Worm (Caenorhabditis elegans) whole organism, young adult: ENCODE results near the gene Y38H8A.2.

Experiments
- F10E7.11 ChIP-seq: sonication (generic microtip); optimal IDR thresholded peaks from 2 replicates; lab custom pipeline; 2017; ENCODE audit warnings: mild to moderate bottlenecking, missing genetic modification characterization, moderate library complexity, missing compliant biosample characterization
- F39B2.1 ChIP-seq: fragments of 200-800 bp; sonication (Bioruptor generic); IDR thresholded peaks from 2 replicates; pipeline ENCODE4 v1.3.6; 2022; ENCODE audit warnings: missing genetic modification reagents, missing genetic modification characterization, missing compliant biosample characterization
- F49E8.2 ChIP-seq: sonication (generic microtip); optimal IDR thresholded peaks from 3 replicates; lab custom pipeline; 2017; ENCODE audit warnings: missing genetic modification characterization, mild to moderate bottlenecking, missing compliant biosample characterization, antibody characterized with exemption, moderate library complexity; ENCODE audit not compliant: insufficient read depth
- F55B11.4 ChIP-seq: sonication (generic microtip); optimal IDR thresholded peaks from 2 replicates; lab custom pipeline; 2016; ENCODE audit warnings: missing compliant biosample characterization, missing genetic modification characterization, borderline replicate concordance; ENCODE audit not compliant: insufficient read depth
- T26A5.8 ChIP-seq: sonication (generic microtip); optimal IDR thresholded peaks from 2 replicates; lab custom pipeline; 2016; ENCODE audit warnings: missing genetic modification characterization, missing compliant biosample characterization
- Y53F4B.3 ChIP-seq: fragments of 200-800 bp; sonication (Bioruptor generic); IDR thresholded peaks from 2 replicates; pipeline ENCODE4 v1.3.6; 2022; ENCODE audit warnings: missing genetic modification reagents, missing genetic modification characterization, missing compliant biosample characterization
- Y67H2A.10 ChIP-seq: fragments of 200-800 bp; sonication (Bioruptor generic); conservative IDR thresholded peaks from 2 replicates; pipeline ENCODE4 v1.3.6; 2022; ENCODE audit warnings: missing genetic modification reagents, missing genetic modification characterization, missing compliant biosample characterization
- Y79H2A.3 ChIP-seq: fragments of 200-800 bp; sonication (Bioruptor generic); conservative IDR thresholded peaks from 2 replicates; pipeline ENCODE4 v1.3.6; 2022; ENCODE audit warnings: missing genetic modification reagents, missing genetic modification characterization, missing compliant biosample characterization
- aptf-2 ChIP-seq: fragments of 200-800 bp; sonication (Bioruptor generic); conservative IDR thresholded peaks from 2 replicates; pipeline ENCODE4 v1.3.6; 2022; ENCODE audit warnings: missing genetic modification reagents, missing genetic modification characterization, missing compliant biosample characterization
- aptf-3 ChIP-seq: fragments of 200-800 bp; sonication (Bioruptor generic); IDR thresholded peaks from 2 replicates; pipeline ENCODE4 v1.3.6; 2022; ENCODE audit warnings: missing genetic modification characterization, missing compliant biosample characterization
- atf-7 ChIP-seq: sonication (generic microtip); optimal IDR thresholded peaks from 2 replicates; lab custom pipeline; 2017; ENCODE audit warnings: mild to moderate bottlenecking, missing genetic modification characterization, missing compliant biosample characterization
- attf-3 ChIP-seq: fragments of 200-800 bp; sonication (Bioruptor generic); conservative IDR thresholded peaks from 2 replicates; pipeline ENCODE4 v1.3.6; 2022; ENCODE audit warnings: missing genetic modification reagents, missing genetic modification characterization, missing compliant biosample characterization
- cebp-1 ChIP-seq, 2 experiments: fragments of 200-800 bp in 1 of 2; sonication (Bioruptor generic) in 1 of 2; sonication (generic microtip) in 1 of 2; IDR thresholded peaks in 1 of 2; optimal IDR thresholded peaks in 1 of 2; 2 replicates each; pipeline versions ENCODE4 v1.3.6 to Lab custom; 2017 to 2022; ENCODE audit warnings: missing compliant biosample characterization in 2 of 2, missing genetic modification characterization in 2 of 2, mild to moderate bottlenecking in 1 of 2, missing genetic modification reagents in 1 of 2, moderate library complexity in 1 of 2
- cebp-2 ChIP-seq: fragments of 200-800 bp; sonication (Bioruptor generic); IDR thresholded peaks from 2 replicates; pipeline ENCODE4 v1.3.6; 2022; ENCODE audit warnings: missing genetic modification characterization, missing compliant biosample characterization
- ceh-79 ChIP-seq: sonication (generic microtip); optimal IDR thresholded peaks from 2 replicates; lab custom pipeline; 2017; ENCODE audit warnings: mild to moderate bottlenecking, missing genetic modification characterization, missing compliant biosample characterization
- ceh-91 ChIP-seq: fragments of 200-800 bp; sonication (Bioruptor generic); IDR thresholded peaks from 2 replicates; pipeline ENCODE4 v1.3.6; 2022; ENCODE audit warnings: missing genetic modification reagents, missing genetic modification characterization, missing compliant biosample characterization
- dox-1 ChIP-seq: fragments of 200-800 bp; sonication (Bioruptor generic); IDR thresholded peaks from 2 replicates; pipeline ENCODE4 v1.3.6; 2022; ENCODE audit warnings: missing genetic modification reagents, missing genetic modification characterization, missing compliant biosample characterization
- dpl-1 ChIP-seq: fragments of 150-350 bp; optimal IDR thresholded peaks from 2 replicates; lab custom pipeline; 2014; ENCODE audit warnings: missing biosample characterization, missing genetic modification reagents, missing genetic modification characterization
- efl-1 ChIP-seq: fragments of 150-350 bp; optimal IDR thresholded peaks from 2 replicates; lab custom pipeline; 2014; ENCODE audit warnings: missing biosample characterization, missing genetic modification reagents, missing genetic modification characterization
- egl-18 ChIP-seq: fragments of 200-800 bp; sonication (Bioruptor generic); IDR thresholded peaks from 2 replicates; pipeline ENCODE4 v1.3.6; 2022; ENCODE audit warnings: missing genetic modification reagents, missing genetic modification characterization, missing compliant biosample characterization
- egrh-3 ChIP-seq: fragments of 200-800 bp; sonication (Bioruptor generic); IDR thresholded peaks from 2 replicates; pipeline ENCODE4 v1.3.6; 2022; ENCODE audit warnings: missing genetic modification reagents, missing genetic modification characterization, missing compliant biosample characterization
- ekl-4 ChIP-seq: fragments of 200-800 bp; sonication (Bioruptor generic); IDR thresholded peaks from 2 replicates; pipeline ENCODE4 v1.3.6; 2022; ENCODE audit warnings: missing genetic modification reagents, missing genetic modification characterization, missing compliant biosample characterization
- ets-4 ChIP-seq: fragments of 200-800 bp; sonication (Bioruptor generic); optimal IDR thresholded peaks from 2 replicates; lab custom pipeline; 2018; ENCODE audit warnings: mild to moderate bottlenecking, missing genetic modification characterization, missing compliant biosample characterization
- fkh-3 ChIP-seq: sonication (generic microtip); optimal IDR thresholded peaks from 2 replicates; lab custom pipeline; 2016; ENCODE audit warnings: mild to moderate bottlenecking, missing genetic modification characterization, missing compliant biosample characterization
- gei-17 ChIP-seq: fragments of 200-800 bp; sonication (Bioruptor generic); optimal IDR thresholded peaks from 2 replicates; lab custom pipeline; 2018; ENCODE audit warnings: mild to moderate bottlenecking, missing genetic modification characterization, missing compliant biosample characterization
- him-1 ChIP-seq: sonication (generic microtip); optimal IDR thresholded peaks from 2 replicates; lab custom pipeline; 2016; ENCODE audit warnings: missing genotype, missing genetic modification reagents, missing genetic modification characterization, missing compliant biosample characterization
- hrde-1 ChIP-seq: sonication (generic microtip); optimal IDR thresholded peaks from 2 replicates; lab custom pipeline; 2016; ENCODE audit warnings: missing genetic modification characterization, mild to moderate bottlenecking, missing compliant biosample characterization, moderate library complexity, missing genotype, missing genetic modification reagents, borderline replicate concordance
- hsf-1 ChIP-seq: fragments of 200-800 bp; sonication (Bioruptor generic); IDR thresholded peaks from 2 replicates; pipeline ENCODE4 v1.3.6; 2022; ENCODE audit warnings: missing genetic modification reagents, missing genetic modification characterization, missing compliant biosample characterization
- let-526 ChIP-seq: fragments of 200-800 bp; sonication (Bioruptor generic); IDR thresholded peaks from 2 replicates; pipeline ENCODE4 v1.3.6; 2022; ENCODE audit warnings: missing genetic modification reagents, missing genetic modification characterization, missing compliant biosample characterization
- lin-54 ChIP-seq: fragments of 200-800 bp; sonication (Bioruptor generic); optimal IDR thresholded peaks from 2 replicates; lab custom pipeline; 2018; ENCODE audit warnings: mild to moderate bottlenecking, missing genetic modification characterization, missing compliant biosample characterization
- madf-3 ChIP-seq: fragments of 200-800 bp; sonication (Bioruptor generic); IDR thresholded peaks from 2 replicates; pipeline ENCODE4 v1.3.6; 2022; ENCODE audit warnings: missing genetic modification reagents, missing genetic modification characterization, missing compliant biosample characterization
- mcd-1 ChIP-seq: fragments of 200-800 bp; sonication (Bioruptor generic); IDR thresholded peaks from 2 replicates; pipeline ENCODE4 v1.3.6; 2022; ENCODE audit warnings: missing genetic modification reagents, missing genetic modification characterization, missing compliant biosample characterization
- mxl-1 ChIP-seq: sonication (generic microtip); optimal IDR thresholded peaks from 2 replicates; lab custom pipeline; 2016; ENCODE audit warnings: missing genetic modification characterization, missing compliant biosample characterization
- nhr-80 ChIP-seq: sonication (generic microtip); optimal IDR thresholded peaks from 2 replicates; lab custom pipeline; 2016; ENCODE audit warnings: missing genetic modification characterization, missing compliant biosample characterization
- rcor-1 ChIP-seq: fragments of 200-800 bp; sonication (Bioruptor generic); IDR thresholded peaks from 2 replicates; pipeline ENCODE4 v1.3.6; 2022; ENCODE audit warnings: missing genetic modification reagents, missing genetic modification characterization, missing compliant biosample characterization
- snpc-3.4 ChIP-seq: sonication (generic microtip); optimal IDR thresholded peaks from 2 replicates; lab custom pipeline; 2017; ENCODE audit warnings: missing genetic modification characterization, mild to moderate bottlenecking, missing compliant biosample characterization, antibody characterized with exemption, moderate library complexity, missing genotype, missing genetic modification reagents
- snpc-4 ChIP-seq, 5 experiments: fragments of 150-350 bp in 1 of 5; sonication (generic microtip) in 4 of 5; optimal IDR thresholded peaks; 2 replicates each; lab custom pipeline; 2014 to 2018; ENCODE audit warnings: missing genetic modification characterization in 5 of 5, missing biosample characterization in 3 of 5, antibody characterized with exemption in 2 of 5, mild to moderate bottlenecking in 2 of 5, missing compliant biosample characterization in 2 of 5, missing genotype in 2 of 5, moderate library complexity in 2 of 5, missing genetic modification reagents in 1 of 5
- tbp1 ChIP-seq: fragments of 200-800 bp; sonication (Bioruptor generic); optimal IDR thresholded peaks from 2 replicates; lab custom pipeline; 2018; ENCODE audit warnings: mild to moderate bottlenecking, missing genetic modification characterization, missing compliant biosample characterization
- tlf-1 ChIP-seq: fragments of 200-800 bp; sonication (Bioruptor generic); optimal IDR thresholded peaks from 2 replicates; lab custom pipeline; 2018; ENCODE audit warnings: mild to moderate bottlenecking, missing genetic modification characterization, missing compliant biosample characterization
- xnd-1 ChIP-seq: sonication (generic microtip); optimal IDR thresholded peaks from 2 replicates; lab custom pipeline; 2016; ENCODE audit warnings: missing genotype, missing genetic modification reagents, missing genetic modification characterization, missing compliant biosample characterization
- zfh-2 ChIP-seq: fragments of 200-800 bp; sonication (Bioruptor generic); conservative IDR thresholded peaks from 2 replicates; pipeline ENCODE4 v1.3.6; 2022; ENCODE audit warnings: missing genetic modification reagents, missing genetic modification characterization, missing compliant biosample characterization
- ztf-18 ChIP-seq: sonication (generic microtip); optimal IDR thresholded peaks from 2 replicates; lab custom pipeline; 2016; ENCODE audit warnings: missing genotype, mild to moderate bottlenecking, missing genetic modification characterization, missing compliant biosample characterization
- ztf-25 ChIP-seq: fragments of 200-800 bp; sonication (Bioruptor generic); IDR thresholded peaks from 2 replicates; pipeline ENCODE4 v1.3.6; 2022; ENCODE audit warnings: missing genetic modification reagents, missing genetic modification characterization, missing compliant biosample characterization
- ztf-26 ChIP-seq: sonication (generic microtip); optimal IDR thresholded peaks from 2 replicates; lab custom pipeline; 2017; ENCODE audit warnings: missing genetic modification characterization, missing compliant biosample characterization

The Y38H8A.2 gene

DNA sequence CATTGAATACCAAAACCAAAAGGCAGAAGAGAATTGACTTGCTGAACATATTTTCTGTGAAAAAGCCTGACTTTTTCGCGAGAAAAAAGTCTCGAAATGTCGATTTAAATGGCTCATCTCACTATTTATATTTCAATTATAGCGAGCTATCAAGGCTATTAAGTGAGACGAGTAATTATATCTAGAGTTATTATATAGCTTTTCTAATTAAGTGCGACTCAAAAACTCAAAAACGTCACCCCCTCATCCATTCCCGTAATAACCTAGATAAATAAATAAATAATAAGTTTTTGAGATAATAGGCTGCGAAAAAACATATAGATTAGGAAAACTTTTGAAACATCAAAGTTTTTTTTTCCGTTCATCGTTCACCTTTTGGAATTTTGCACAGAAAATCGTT, 31.4 kb downstream of the Y38H8A.2 start, which contains the start of gene nlp-17:
Gene nlp-17 (minus strand): TSS at position 101 of the 400 bp plus-strand sequence.
- no peak for TF ChIP-seq tbp1 (GFP tag; lab: Kevin White, UChicago)
- no peak for TF ChIP-seq T26A5.8 (tag; lab: Kevin White, UChicago)
- TF ChIP-seq ztf-25 (GFP tag; lab: Robert Waterston, UW) = no peak
- TF ChIP-seq hrde-1 (tag; lab: Kevin White, UChicago) = no peak
- TF ChIP-seq cebp-2 (GFP tag; lab: Robert Waterston, UW) = no peak
- no peak for TF ChIP-seq Y53F4B.3 (GFP tag; lab: Robert Waterston, UW)

DNA sequence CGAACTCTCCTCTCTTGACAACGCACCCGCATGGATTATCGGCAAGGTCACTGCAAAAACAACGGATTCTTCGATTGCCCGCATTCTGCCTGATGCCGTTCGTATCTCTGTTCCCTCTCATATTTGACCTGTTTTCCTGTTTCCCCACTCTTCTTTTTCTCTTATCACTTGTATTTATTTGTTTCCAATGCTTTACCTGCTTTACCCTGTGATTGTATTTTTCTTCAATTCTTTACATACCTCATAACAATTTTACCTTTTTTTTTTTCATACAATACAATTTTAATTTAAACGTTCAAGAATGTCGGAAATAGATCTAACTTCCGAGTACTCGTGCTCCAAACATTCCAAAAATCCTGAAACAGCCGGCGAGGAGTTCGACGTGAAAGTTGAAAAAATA, 34.7 kb downstream of the Y38H8A.2 start, which contains the start of gene afmd-2:
Gene afmd-2 (plus strand): TSS at position 301 of the 400 bp plus-strand sequence.
- TF ChIP-seq lin-54 (GFP tag; lab: Kevin White, UChicago) (no peak), nhr-80 (tag; lab: Kevin White, UChicago) (peak; percentile 1)

ce11 chrIV:13510049-13510448, 35.8 kb downstream of the Y38H8A.2 start:
- TF ChIP-seq mxl-1 (tag; lab: Kevin White, UChicago) (no peak), aptf-2 (GFP tag; lab: Robert Waterston, UW) (no peak), ceh-79 (tag; lab: Kevin White, UChicago) (no peak), dox-1 (GFP tag; lab: Robert Waterston, UW) (no peak), ceh-91 (no peak), F49E8.2 (peak; percentile 66), snpc-4 (GFP tag; optimal IDR thresholded peaks at IDR 0.05; lab: Kevin White, UChicago) (peak; percentile 40), snpc-4 (tag; optimal IDR thresholded peaks at IDR 0.05; lab: Kevin White, UChicago) (peak in 1 of 4 experiments; percentile 83), him-1 (tag; lab: Kevin White, UChicago) (peak; percentile 62), ets-4 (GFP tag; lab: Kevin White, UChicago) (no peak), mcd-1 (GFP tag; lab: Robert Waterston, UW) (no peak), gei-17 (GFP tag; lab: Kevin White, UChicago) (no peak), hsf-1 (GFP tag; lab: Robert Waterston, UW) (peak; percentile 76), F10E7.11 (tag; lab: Kevin White, UChicago) (peak; percentile 30), aptf-3 (GFP tag; lab: Robert Waterston, UW) (no peak), efl-1 (GFP tag; lab: Kevin White, UChicago) (peak; percentile 35), dpl-1 (GFP tag; lab: Kevin White, UChicago) (no peak), zfh-2 (GFP tag; lab: Robert Waterston, UW) (no peak), attf-3 (no peak), snpc-3.4 (tag; lab: Kevin White, UChicago) (peak; percentile 44), tlf-1 (peak; percentile 31), ztf-26 (tag; lab: Kevin White, UChicago) (no peak), let-526 (GFP tag; lab: Robert Waterston, UW) (no peak), madf-3 (0 out of 2 replicates have a peak, but pooled peaks have one; percentile 2), Y79H2A.3 (GFP tag; lab: Robert Waterston, UW) (peak; percentile 87), egrh-3 (GFP tag; lab: Robert Waterston, UW) (no peak), cebp-1 (GFP tag; IDR thresholded peaks at IDR 0.05; lab: Robert Waterston, UW) (no peak), cebp-1 (tag; optimal IDR thresholded peaks at IDR 0.05; lab: Kevin White, UChicago) (peak; percentile 38), fkh-3 (tag; lab: Kevin White, UChicago) (no peak), rcor-1 (GFP tag; lab: Robert Waterston, UW) (peak; percentile 44), ekl-4 (GFP tag; lab: Robert Waterston, UW) (peak; percentile 61; the same call in 1 of the 2 replicates), xnd-1 (tag; lab: Kevin White, UChicago) (peak; percentile 48), ztf-18 (tag; lab: Kevin White, UChicago) (peak; percentile 33), atf-7 (tag; lab: Kevin White, UChicago) (peak; percentile 3), Y67H2A.10 (GFP tag; lab: Robert Waterston, UW) (no peak), F55B11.4 (no peak), egl-18 (GFP tag; lab: Robert Waterston, UW) (no peak), F39B2.1 (GFP tag; lab: Robert Waterston, UW) (peak; percentile 25; the same call in 1 of the 2 replicates)
